Fruit fly (Drosophila melanogaster): ENCODE data around the gene tfc.

The tfc gene

dm6 chr3L:1295693-1296092, 39.4 kb downstream of the tfc start, which contains the start of gene Rabex-5 (continued):
- TF ChIP-seq ERR (GFP tag; optimal IDR thresholded peaks at IDR 0.05) (no peak), unc-4 (GFP tag; IDR thresholded peaks at IDR 0.05; ENCODE audit: partially characterized antibody) (peak; percentile 85), HLHmδ (GFP tag; optimal IDR thresholded peaks at IDR 0.05) (no peak), HLH4C (GFP tag; IDR thresholded peaks at IDR 0.05; ENCODE audit: partially characterized antibody) (peak; percentile 73), lilli (GFP tag; optimal IDR thresholded peaks at IDR 0.05) (peak; percentile 60), CG7786 (GFP tag; optimal IDR thresholded peaks at IDR 0.05) (peak; percentile 36), dan (GFP tag; IDR thresholded peaks at IDR 0.05) (no peak), CG8944 (GFP tag; optimal IDR thresholded peaks at IDR 0.05) (peak; percentile 45), Hmx (GFP tag; optimal IDR thresholded peaks at IDR 0.05) (no peak), Hey (tag; optimal IDR thresholded peaks at IDR 0.05) (no peak), CG8089 (GFP tag; optimal IDR thresholded peaks at IDR 0.05) (no peak), en (GFP tag; optimal IDR thresholded peaks at IDR 0.05) (no peak), chm (GFP tag; IDR thresholded peaks at IDR 0.05) (no peak; the same call in 1 of the 2 replicates), MTF-1 (GFP tag; optimal IDR thresholded peaks at IDR 0.05; ENCODE audit: borderline replicate concordance) (no peak), CG14667 (GFP tag; IDR thresholded peaks at IDR 0.05) (no peak), C15 (GFP tag; IDR thresholded peaks at IDR 0.05) (no peak), CG33213 (GFP tag; optimal IDR thresholded peaks at IDR 0.05) (peak; percentile 93), CG16863 (GFP tag; optimal IDR thresholded peaks at IDR 0.05) (no peak), Hr39 (optimal IDR thresholded peaks at IDR 0.05) (no peak), CG8388 (GFP tag; optimal IDR thresholded peaks at IDR 0.05) (no peak), chinmo (GFP tag; IDR thresholded peaks at IDR 0.05; ENCODE audit: partially characterized antibody) (0 out of 4 replicates have a peak, but pooled peaks have one; percentile 15), sc (optimal IDR thresholded peaks at IDR 0.05) (no peak), sc (GFP tag; optimal IDR thresholded peaks at IDR 0.05) (no peak), gce (GFP tag; IDR thresholded peaks at IDR 0.05) (no peak), PHDP (tag; optimal IDR thresholded peaks at IDR 0.05) (no peak), CG6272 (GFP tag; IDR thresholded peaks at IDR 0.05) (no peak), Mrtf (GFP tag; IDR thresholded peaks at IDR 0.05) (no peak), grau (tag; optimal IDR thresholded peaks at IDR 0.05) (peak; percentile 36), Taf1 (GFP tag; IDR thresholded peaks at IDR 0.05) (no peak), CG17186 (GFP tag; optimal IDR thresholded peaks at IDR 0.05) (peak; percentile 46), CG14441 (GFP tag; IDR thresholded peaks at IDR 0.05) (no peak), Myb (GFP tag; optimal IDR thresholded peaks at IDR 0.05) (peak; percentile 46), CG9876 (GFP tag; optimal IDR thresholded peaks at IDR 0.05) (peak; percentile 17), CG5245 (GFP tag; optimal IDR thresholded peaks at IDR 0.05) (no peak), lab (GFP tag; optimal IDR thresholded peaks at IDR 0.05) (no peak), Abd-B (GFP tag; optimal IDR thresholded peaks at IDR 0.05) (peak; percentile 2), cg (GFP tag; optimal IDR thresholded peaks at IDR 0.05) (no peak), CG17328 (GFP tag; IDR thresholded peaks at IDR 0.05) (no peak), Ets65A (GFP tag) (no peak), pho (GFP tag; optimal IDR thresholded peaks at IDR 0.05) (peak; percentile 33), CG12071 (GFP tag; optimal IDR thresholded peaks at IDR 0.05) (no peak), MBD-R2 (GFP tag; IDR thresholded peaks at IDR 0.05) (peak; percentile 97), Atf6 (GFP tag; IDR thresholded peaks at IDR 0.05) (no peak; the same call in 1 of the 2 replicates), CG10979 (tag; optimal IDR thresholded peaks at IDR 0.05) (peak; percentile 9), Dfd (GFP tag; optimal IDR thresholded peaks at IDR 0.05) (no peak), CG6813 (GFP tag; optimal IDR thresholded peaks at IDR 0.05) (no peak), Lim3 (GFP tag; IDR thresholded peaks at IDR 0.05) (no peak), Dip3 (GFP tag; optimal IDR thresholded peaks at IDR 0.05) (no peak), BtbVII (GFP tag; optimal IDR thresholded peaks at IDR 0.05) (no peak), CG3847 (GFP tag; IDR thresholded peaks at IDR 0.05) (peak; percentile 65), sim (GFP tag; IDR thresholded peaks at IDR 0.05) (no peak), hb (GFP tag; IDR thresholded peaks at IDR 0.05; ENCODE audit: partially characterized antibody) (peak; percentile 71; the same call in 2 of the 3 replicates), CG12391 (tag; optimal IDR thresholded peaks at IDR 0.05) (peak; percentile 43)

Data from whole organism, embryonic.